ENCODE assay signal across 1 fruit fly cellular context in genomic region chr2L:6255488-6255887, dm6.
TF ChIP-seq lines count a peak whose summit lies in the region.

Gene AANATL2 (plus strand): TSS chr2L:6255859.

TF ChIP-seq in whole organism, embryonic, 481 proteins besides CTCF, POLR2A, EP300 and RAD21 (continued from another document):
- TF ChIP-seq chm (GFP tag; IDR thresholded peaks at IDR 0.05; lab: Robert Waterston, UW) (no peak), pnt (GFP tag; optimal IDR thresholded peaks at IDR 0.05; lab: Kevin White, UChicago) (no peak), mirr (GFP tag; optimal IDR thresholded peaks at IDR 0.05; lab: Kevin White, UChicago) (peak; percentile 8), CkIIα-i1 (GFP tag; IDR thresholded peaks at IDR 0.05; lab: Robert Waterston, UW) (no peak), GATAe (GFP tag; conservative IDR thresholded peaks at IDR 0.05; lab: Robert Waterston, UW) (0 out of 2 replicates have a peak, but pooled peaks have one; percentile 25), CG6683 (GFP tag; optimal IDR thresholded peaks at IDR 0.05; lab: Kevin White, UChicago) (no peak), Asciz (GFP tag; optimal IDR thresholded peaks at IDR 0.05; lab: Kevin White, UChicago) (no peak), CG12219 (GFP tag; optimal IDR thresholded peaks at IDR 0.05; lab: Kevin White, UChicago) (no peak), exex (tag; optimal IDR thresholded peaks at IDR 0.05; lab: Kevin White, UChicago) (peak; percentile 54), CG14710 (tag; optimal IDR thresholded peaks at IDR 0.05; lab: Kevin White, UChicago) (no peak), CG15601 (tag; optimal IDR thresholded peaks at IDR 0.05; lab: Kevin White, UChicago) (no peak), Pdp1 (GFP tag; optimal IDR thresholded peaks at IDR 0.05; lab: Kevin White, UChicago) (peak in 1 of 2 experiments; percentile 1), yki (optimal IDR thresholded peaks at IDR 0.05; lab: Kevin White, UChicago) (no peak), CG11247 (GFP tag; IDR thresholded peaks at IDR 0.05; lab: Robert Waterston, UW) (no peak), Dek (tag; optimal IDR thresholded peaks at IDR 0.05; lab: Kevin White, UChicago) (no peak), cwo (GFP tag; optimal IDR thresholded peaks at IDR 0.05; lab: Kevin White, UChicago) (no peak)
